Fruit fly (Drosophila melanogaster): ENCODE results near the gene CG14298.

The CG14298 gene

dm6 chr3R:18914594-18915275 lies 39.4 kb downstream of the CG14298 start, which contains the start of gene Xrp1 (continued):
- TF ChIP-seq pb (GFP tag; optimal IDR thresholded peaks at IDR 0.05) = no peak
- TF ChIP-seq nerfin-2 (GFP tag; IDR thresholded peaks at IDR 0.05; ENCODE audit: partially characterized antibody) = no peak
- TF ChIP-seq CG30431 (GFP tag; optimal IDR thresholded peaks at IDR 0.05) = no peak
- TF ChIP-seq al (GFP tag; IDR thresholded peaks at IDR 0.05) = no peak
- TF ChIP-seq CG14441 (GFP tag; IDR thresholded peaks at IDR 0.05) = peak; percentile 22; the same call in 1 of the 2 replicates
- no peak for TF ChIP-seq CrebB (tag; optimal IDR thresholded peaks at IDR 0.05)
- peak; percentile 25 for TF ChIP-seq pros (GFP tag; optimal IDR thresholded peaks at IDR 0.05)
- no peak for TF ChIP-seq CG15269 (tag; optimal IDR thresholded peaks at IDR 0.05)
- TF ChIP-seq CG4707 (GFP tag; optimal IDR thresholded peaks at IDR 0.05) = no peak
- no peak for TF ChIP-seq Spps (tag; optimal IDR thresholded peaks at IDR 0.05)
- TF ChIP-seq CTCF (GFP tag; optimal IDR thresholded peaks at IDR 0.05) = no peak
- TF ChIP-seq Usf (GFP tag; optimal IDR thresholded peaks at IDR 0.05) = no peak
- TF ChIP-seq jumu (GFP tag; optimal IDR thresholded peaks at IDR 0.05) = no peak
- no peak for TF ChIP-seq CG15696 (tag; optimal IDR thresholded peaks at IDR 0.05)
- TF ChIP-seq Xbp1 (GFP tag; optimal IDR thresholded peaks at IDR 0.05) = no peak
- TF ChIP-seq CG31388 (GFP tag; optimal IDR thresholded peaks at IDR 0.05) = no peak
- no peak for TF ChIP-seq mld (GFP tag; IDR thresholded peaks at IDR 0.05; ENCODE audit: partially characterized antibody)
- TF ChIP-seq Dip3 (GFP tag; optimal IDR thresholded peaks at IDR 0.05) = no peak
- TF ChIP-seq Hr78 (GFP tag; optimal IDR thresholded peaks at IDR 0.05) = no peak
- no peak for TF ChIP-seq sug (tag; optimal IDR thresholded peaks at IDR 0.05)
- peak; percentile 33; the same call in 1 of the 2 replicates for TF ChIP-seq CG32772 (GFP tag; IDR thresholded peaks at IDR 0.05)
- no peak for TF ChIP-seq pnt (GFP tag; optimal IDR thresholded peaks at IDR 0.05)
- TF ChIP-seq CG10267 (tag; optimal IDR thresholded peaks at IDR 0.05) = no peak
- peak; percentile 53; the same call in 1 of the 3 replicates for TF ChIP-seq CG2199 (GFP tag; IDR thresholded peaks at IDR 0.05)
- no peak for TF ChIP-seq CG13287 (GFP tag; IDR thresholded peaks at IDR 0.05; ENCODE audit: partially characterized antibody)
- TF ChIP-seq dysf (GFP tag; IDR thresholded peaks at IDR 0.05) = peak; percentile 54; the same call in 2 of the 3 replicates
- no peak for TF ChIP-seq tio (GFP tag; optimal IDR thresholded peaks at IDR 0.05)
- TF ChIP-seq E2f1 (GFP tag; IDR thresholded peaks at IDR 0.05) = no peak
- TF ChIP-seq inv (GFP tag; IDR thresholded peaks at IDR 0.05; ENCODE audit: partially characterized antibody) = no peak
- TF ChIP-seq CG10274 (GFP tag; optimal IDR thresholded peaks at IDR 0.05) = peak; percentile 63
- TF ChIP-seq Side (GFP tag; optimal IDR thresholded peaks at IDR 0.05) = no peak
- TF ChIP-seq gcm (GFP tag; optimal IDR thresholded peaks at IDR 0.05) = no peak
- no peak for TF ChIP-seq CG7928 (GFP tag; optimal IDR thresholded peaks at IDR 0.05)
- TF ChIP-seq danr (GFP tag; IDR thresholded peaks at IDR 0.05) = no peak
- TF ChIP-seq seq (GFP tag; IDR thresholded peaks at IDR 0.05) = no peak
- no peak for TF ChIP-seq CG1792 (GFP tag; optimal IDR thresholded peaks at IDR 0.05)
- TF ChIP-seq Fer3 (tag; optimal IDR thresholded peaks at IDR 0.05) = no peak
- TF ChIP-seq MBD-R2 (GFP tag; IDR thresholded peaks at IDR 0.05) = no peak
- peak; percentile 51; the same call in 2 of the 3 replicates for TF ChIP-seq CG7357 (GFP tag; IDR thresholded peaks at IDR 0.05)
- no peak for TF ChIP-seq HLH54F (GFP tag; optimal IDR thresholded peaks at IDR 0.05)
- TF ChIP-seq CG3065 (GFP tag; optimal IDR thresholded peaks at IDR 0.05) = no peak
- TF ChIP-seq CG1602 (GFP tag; optimal IDR thresholded peaks at IDR 0.05) = no peak
- no peak for TF ChIP-seq abd-A (tag; optimal IDR thresholded peaks at IDR 0.05)
- no peak for TF ChIP-seq HHEX (GFP tag; optimal IDR thresholded peaks at IDR 0.05)
- no peak for TF ChIP-seq CG10321 (GFP tag; IDR thresholded peaks at IDR 0.05)
- TF ChIP-seq CG2129 (GFP tag; IDR thresholded peaks at IDR 0.05; ENCODE audit: partially characterized antibody) = no peak
- TF ChIP-seq CG8765 (GFP tag; IDR thresholded peaks at IDR 0.05) = no peak
- no peak for TF ChIP-seq gro (GFP tag; optimal IDR thresholded peaks at IDR 0.05)
- no peak for TF ChIP-seq Deaf1 (tag; optimal IDR thresholded peaks at IDR 0.05)
- no peak for TF ChIP-seq tin (GFP tag; optimal IDR thresholded peaks at IDR 0.05)
- TF ChIP-seq Sry-δ (GFP tag; optimal IDR thresholded peaks at IDR 0.05) = no peak
